Fruit fly (Drosophila melanogaster): ENCODE results near the gene hng3.
A peak's percentile ranks its signal among the peaks of the same experiment; 100 is the strongest.

The hng3 gene

DNA sequence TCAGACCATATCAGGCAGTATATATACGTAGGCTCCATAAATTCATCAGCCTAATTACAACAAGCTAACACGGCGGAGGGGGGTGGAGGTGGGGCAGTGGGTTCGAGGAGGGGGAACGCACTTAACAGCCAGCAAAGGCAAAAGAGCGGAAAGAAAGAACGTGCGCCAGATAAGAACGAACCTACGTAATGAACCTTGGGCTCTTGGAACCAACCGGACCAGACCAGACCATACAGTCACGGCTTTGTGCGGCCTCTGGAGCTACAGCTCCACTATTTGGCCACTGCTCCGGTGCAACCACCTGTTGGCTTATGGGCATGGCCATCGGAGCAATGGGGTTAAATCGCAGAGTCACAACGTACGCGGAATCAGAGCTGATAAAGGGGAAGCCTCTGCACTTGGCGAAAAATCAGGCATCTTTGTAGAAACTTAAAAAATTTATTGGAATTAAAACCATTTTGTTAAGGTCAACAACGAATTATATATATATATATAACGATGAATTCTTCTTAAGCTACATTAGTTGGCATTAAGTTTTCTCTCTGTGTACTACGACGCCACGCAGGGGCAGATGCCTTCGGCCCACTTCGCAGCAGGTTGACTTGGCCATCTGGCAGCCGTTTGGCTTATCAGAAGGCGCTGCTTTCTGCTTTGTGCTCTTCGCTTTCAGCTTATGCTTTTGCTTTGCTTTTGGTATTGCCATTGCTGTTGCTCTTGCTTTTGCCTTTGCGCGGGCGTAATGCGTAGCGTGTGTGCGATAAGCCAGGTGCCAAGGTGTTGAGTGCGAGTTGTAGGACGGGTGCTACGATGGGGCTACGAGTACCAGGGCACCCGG lies 25.8 kb upstream of the hng3 start (continued):
- TF ChIP-seq CG17568 (GFP tag; optimal IDR thresholded peaks at IDR 0.05) (peak; percentile 82), CG18619 (GFP tag; optimal IDR thresholded peaks at IDR 0.05) (peak; percentile 93), CG6765 (GFP tag; optimal IDR thresholded peaks at IDR 0.05) (peak; percentile 77), PHDP (tag; optimal IDR thresholded peaks at IDR 0.05) (peak; percentile 96), CG8359 (GFP tag; optimal IDR thresholded peaks at IDR 0.05; ENCODE audit: borderline replicate concordance) (peak; percentile 58), bab2 (GFP tag; optimal IDR thresholded peaks at IDR 0.05) (peak; percentile 85), Ets97D (GFP tag; optimal IDR thresholded peaks at IDR 0.05) (peak; percentile 49), CG14860 (GFP tag; IDR thresholded peaks at IDR 0.05; ENCODE audit: partially characterized antibody) (no peak), CG1529 (GFP tag; optimal IDR thresholded peaks at IDR 0.05) (peak; percentile 86), chinmo (GFP tag; IDR thresholded peaks at IDR 0.05; ENCODE audit: partially characterized antibody) (0 out of 4 replicates have a peak, but pooled peaks have one; percentile 69), CG14050 (GFP tag; IDR thresholded peaks at IDR 0.05) (peak; percentile 95), her (GFP tag; optimal IDR thresholded peaks at IDR 0.05) (no peak), chn (GFP tag; optimal IDR thresholded peaks at IDR 0.05) (peak; percentile 80), insv (GFP tag; optimal IDR thresholded peaks at IDR 0.05) (peak in 1 of 2 experiments; percentile 42), lilli (GFP tag; optimal IDR thresholded peaks at IDR 0.05) (peak; percentile 92), Meics (GFP tag; optimal IDR thresholded peaks at IDR 0.05) (peak; percentile 92), sim (GFP tag; IDR thresholded peaks at IDR 0.05) (peak; percentile 86), Mrtf (GFP tag; IDR thresholded peaks at IDR 0.05) (peak; percentile 94), CG17186 (GFP tag; optimal IDR thresholded peaks at IDR 0.05) (no peak), CG3995 (GFP tag; optimal IDR thresholded peaks at IDR 0.05) (peak; percentile 86), scrt (GFP tag; optimal IDR thresholded peaks at IDR 0.05) (peak; percentile 72), CG4404 (GFP tag; IDR thresholded peaks at IDR 0.05) (peak; percentile 86), CG2889 (GFP tag; IDR thresholded peaks at IDR 0.05) (peak; percentile 95), D19B (GFP tag; optimal IDR thresholded peaks at IDR 0.05) (peak; percentile 68), HLH4C (GFP tag; IDR thresholded peaks at IDR 0.05; ENCODE audit: partially characterized antibody) (no peak), CG32772 (GFP tag; IDR thresholded peaks at IDR 0.05) (peak; percentile 96), CG5180 (GFP tag; optimal IDR thresholded peaks at IDR 0.05) (peak; percentile 72), CG43689 (GFP tag; IDR thresholded peaks at IDR 0.05) (peak; percentile 85), Ptx1 (GFP tag; IDR thresholded peaks at IDR 0.05) (peak; percentile 97), gcm (GFP tag; optimal IDR thresholded peaks at IDR 0.05) (peak; percentile 91), Neu2 (GFP tag; optimal IDR thresholded peaks at IDR 0.05; ENCODE audit: borderline replicate concordance) (no peak), CG18011 (GFP tag; optimal IDR thresholded peaks at IDR 0.05) (peak; percentile 74), ATbp (GFP tag; optimal IDR thresholded peaks at IDR 0.05) (peak; percentile 92), CG17802 (tag; optimal IDR thresholded peaks at IDR 0.05) (peak; percentile 60), seq (GFP tag; IDR thresholded peaks at IDR 0.05) (peak; percentile 97), CG1832 (GFP tag; optimal IDR thresholded peaks at IDR 0.05) (no peak), CG18764 (GFP tag; optimal IDR thresholded peaks at IDR 0.05) (peak; percentile 58), CG9609 (GFP tag; optimal IDR thresholded peaks at IDR 0.05) (peak; percentile 66), CG8944 (GFP tag; optimal IDR thresholded peaks at IDR 0.05) (peak; percentile 64), mld (GFP tag; IDR thresholded peaks at IDR 0.05; ENCODE audit: partially characterized antibody) (no peak), exex (tag; optimal IDR thresholded peaks at IDR 0.05) (peak; percentile 100), CG2202 (tag; optimal IDR thresholded peaks at IDR 0.05) (peak; percentile 73), CG32767 (GFP tag; IDR thresholded peaks at IDR 0.05) (peak; percentile 93), CG11723 (GFP tag; optimal IDR thresholded peaks at IDR 0.05) (peak; percentile 90), row (GFP tag; IDR thresholded peaks at IDR 0.05) (peak; percentile 99), Opbp (GFP tag; IDR thresholded peaks at IDR 0.05; ENCODE audit: partially characterized antibody) (no peak), salm (tag; optimal IDR thresholded peaks at IDR 0.05) (peak; percentile 86), zfh1 (GFP tag; IDR thresholded peaks at IDR 0.05) (peak; percentile 97)

All from whole organism, embryonic.